Worm (Caenorhabditis elegans): ENCODE results near the gene clec-213.

clec-213 gene

DNA sequence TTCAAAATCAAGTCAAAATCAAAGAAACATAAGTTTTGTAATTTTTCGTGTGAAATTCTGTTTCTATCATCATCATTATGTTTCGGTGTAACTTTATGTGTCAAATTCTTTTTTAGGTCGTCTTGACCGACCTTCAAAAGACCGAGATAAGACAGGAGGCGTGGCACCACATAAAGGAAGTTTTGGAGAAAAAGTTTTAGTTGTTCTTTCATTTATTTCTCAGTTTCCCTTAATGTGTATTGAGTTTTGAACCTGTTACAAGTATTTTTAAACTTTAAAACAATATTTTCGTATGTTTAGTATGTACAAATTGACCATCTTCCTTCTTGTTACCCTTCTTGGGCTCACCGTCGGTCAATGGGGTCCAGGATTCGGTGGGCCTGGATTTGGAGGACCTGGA, 19.7 kb downstream of the clec-213 start, which contains the start of gene grsp-4:
Gene grsp-4, plus strand, starts transcription at position 301 of the 400 bp plus-strand sequence.
- TF ChIP-seq skn-1 (tag; optimal IDR thresholded peaks at IDR 0.05): no peak
- TF ChIP-seq pqm-1 (tag; optimal IDR thresholded peaks at IDR 0.05): no peak
- TF ChIP-seq unc-39 (tag; optimal IDR thresholded peaks at IDR 0.05): no peak
- no peak for TF ChIP-seq lsy-12 (tag; optimal IDR thresholded peaks at IDR 0.05)
- no peak for TF ChIP-seq ZK546.5 (tag; optimal IDR thresholded peaks at IDR 0.05)
- TF ChIP-seq nhr-11 (tag; optimal IDR thresholded peaks at IDR 0.05): no peak
- TF ChIP-seq ama-1 (optimal IDR thresholded peaks at IDR 0.05): no peak
- TF ChIP-seq egl-27 (tag; optimal IDR thresholded peaks at IDR 0.05): no peak
- TF ChIP-seq unc-62 (GFP tag; optimal IDR thresholded peaks at IDR 0.05): no peak
- no peak for TF ChIP-seq nhr-23 (tag; optimal IDR thresholded peaks at IDR 0.05)
- TF ChIP-seq jun-1 (tag; optimal IDR thresholded peaks at IDR 0.05): no peak
- TF ChIP-seq R02D3.7 (tag; optimal IDR thresholded peaks at IDR 0.05): no peak
- no peak for TF ChIP-seq lin-39 (tag; optimal IDR thresholded peaks at IDR 0.05)
- no peak for TF ChIP-seq pha-4 (tag; optimal IDR thresholded peaks at IDR 0.05)
- no peak for TF ChIP-seq fkh-10 (GFP tag; optimal IDR thresholded peaks at IDR 0.05)
- TF ChIP-seq mml-1 (tag; optimal IDR thresholded peaks at IDR 0.05): no peak

DNA sequence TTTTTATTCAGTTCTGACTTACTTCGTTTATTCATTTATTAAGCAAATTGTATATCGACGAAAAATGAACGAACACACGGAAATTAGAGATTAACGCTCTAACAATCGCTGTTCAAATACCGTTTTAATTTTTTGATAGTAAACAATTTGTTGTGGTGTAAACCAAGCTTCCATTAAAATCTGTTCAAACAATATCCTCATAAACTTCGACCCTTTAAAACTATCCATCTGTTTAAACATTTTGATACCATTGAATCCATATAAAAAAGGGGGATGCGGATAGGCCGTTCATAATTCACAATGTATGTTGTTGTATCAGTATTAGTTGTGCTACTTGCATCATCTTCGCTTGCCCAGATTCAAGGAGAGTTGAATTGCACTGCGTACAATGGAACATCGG, 21.6 kb downstream of the clec-213 start, which contains the start of gene F07C4.6:
Gene F07C4.6, plus strand, starts transcription at position 301 of the 400 bp plus-strand sequence.
- TF ChIP-seq fos-1 (tag; optimal IDR thresholded peaks at IDR 0.05): no peak
- no peak for TF ChIP-seq sea-2 (GFP tag; optimal IDR thresholded peaks at IDR 0.05)
- TF ChIP-seq pha-4 (tag; optimal IDR thresholded peaks at IDR 0.05): no peak
- TF ChIP-seq nhr-67 (tag; optimal IDR thresholded peaks at IDR 0.05): no peak
- TF ChIP-seq nhr-77 (tag; optimal IDR thresholded peaks at IDR 0.05): no peak
- TF ChIP-seq fkh-10 (GFP tag; optimal IDR thresholded peaks at IDR 0.05): no peak
- TF ChIP-seq ama-1 (optimal IDR thresholded peaks at IDR 0.05): no peak
- TF ChIP-seq R02D3.7 (tag; optimal IDR thresholded peaks at IDR 0.05): no peak
- TF ChIP-seq nhr-12 (tag; optimal IDR thresholded peaks at IDR 0.05): no peak
- TF ChIP-seq ZK546.5 (tag; optimal IDR thresholded peaks at IDR 0.05): no peak

DNA sequence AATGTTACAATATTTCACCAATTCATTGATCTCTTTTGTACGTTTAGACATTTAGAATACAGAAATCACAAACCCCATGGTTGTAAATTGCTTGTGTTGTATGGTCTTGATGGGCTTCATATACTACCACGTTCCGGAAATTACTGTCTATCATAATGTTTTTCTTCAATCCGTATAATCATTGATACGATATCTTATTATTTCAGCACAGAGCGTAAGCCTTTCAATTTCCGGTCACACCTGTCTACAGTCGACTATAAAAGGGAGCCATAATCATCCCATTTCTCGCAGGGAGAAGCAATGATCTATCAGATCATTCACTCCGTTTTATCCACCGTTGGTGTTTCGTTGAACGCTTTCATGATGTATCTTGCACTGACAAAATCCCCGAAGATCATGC, 24.5 kb downstream of the clec-213 start, which contains the start of gene srd-30:
Gene srd-30, plus strand, starts transcription at position 301 of the 400 bp plus-strand sequence.
- TF ChIP-seq ZK546.5 (tag; optimal IDR thresholded peaks at IDR 0.05) (no peak), aly-2 (tag; optimal IDR thresholded peaks at IDR 0.05) (no peak), nhr-77 (tag; optimal IDR thresholded peaks at IDR 0.05) (no peak), ztf-4 (tag; optimal IDR thresholded peaks at IDR 0.05) (no peak), nhr-12 (tag; optimal IDR thresholded peaks at IDR 0.05) (no peak), elt-1 (tag; optimal IDR thresholded peaks at IDR 0.05) (no peak)

DNA sequence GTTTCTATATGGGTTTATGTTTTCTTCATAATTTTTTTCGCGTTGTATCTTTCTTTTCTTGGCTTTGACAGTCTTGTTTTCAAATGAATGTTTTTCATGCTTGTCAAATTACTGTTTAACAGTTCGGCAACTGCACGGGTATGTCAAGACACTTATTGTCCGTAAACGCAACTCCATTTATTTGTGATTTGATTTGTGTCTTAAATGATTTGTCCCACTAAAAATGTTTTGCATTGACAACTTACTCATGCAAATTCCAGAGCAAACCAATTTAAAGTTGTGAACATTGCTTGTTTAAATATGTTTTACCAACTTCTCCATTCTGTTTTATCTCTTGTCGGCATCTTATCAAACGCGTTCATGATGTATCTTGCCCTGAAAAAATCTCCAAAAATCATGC, 26.8 kb downstream of the clec-213 start, which contains the start of gene srd-25:
Gene srd-25, plus strand, starts transcription at position 301 of the 400 bp plus-strand sequence.
- TF ChIP-seq nhr-11 (tag; optimal IDR thresholded peaks at IDR 0.05) (no peak), nhr-28 (tag; optimal IDR thresholded peaks at IDR 0.05) (no peak), fkh-2 (tag; optimal IDR thresholded peaks at IDR 0.05) (no peak), zag-1 (tag; optimal IDR thresholded peaks at IDR 0.05) (no peak), egl-27 (tag; optimal IDR thresholded peaks at IDR 0.05) (no peak), ama-1 (optimal IDR thresholded peaks at IDR 0.05) (no peak), fos-1 (tag; optimal IDR thresholded peaks at IDR 0.05) (no peak), eor-1 (tag; optimal IDR thresholded peaks at IDR 0.05) (no peak)

DNA sequence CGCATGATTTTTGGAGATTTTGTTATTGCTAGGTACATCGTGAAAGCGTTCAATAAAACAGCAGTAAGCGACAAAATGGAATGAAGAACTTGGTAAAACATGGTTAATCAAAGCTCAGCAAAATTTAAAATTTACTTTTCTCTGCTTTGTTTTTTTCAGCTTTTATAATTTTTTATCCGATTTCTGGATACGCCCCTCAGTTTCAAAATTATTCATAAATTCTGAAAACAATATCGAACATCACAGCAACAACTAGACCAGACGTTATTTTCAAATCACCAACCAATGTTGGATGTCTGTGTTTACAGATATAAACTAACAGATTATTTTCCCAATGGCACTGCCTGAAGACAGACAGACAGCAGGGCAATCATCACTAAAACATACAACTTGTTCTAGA, 29.7 kb downstream of the clec-213 start, which contains the start of gene srd-31:
Gene srd-31, minus strand, starts transcription at position 101 of the 400 bp plus-strand sequence.
- TF ChIP-seq skn-1 (tag; optimal IDR thresholded peaks at IDR 0.05) (no peak), ztf-11 (tag; optimal IDR thresholded peaks at IDR 0.05) (no peak), sea-2 (GFP tag; optimal IDR thresholded peaks at IDR 0.05) (no peak), mml-1 (tag; optimal IDR thresholded peaks at IDR 0.05) (no peak)

DNA sequence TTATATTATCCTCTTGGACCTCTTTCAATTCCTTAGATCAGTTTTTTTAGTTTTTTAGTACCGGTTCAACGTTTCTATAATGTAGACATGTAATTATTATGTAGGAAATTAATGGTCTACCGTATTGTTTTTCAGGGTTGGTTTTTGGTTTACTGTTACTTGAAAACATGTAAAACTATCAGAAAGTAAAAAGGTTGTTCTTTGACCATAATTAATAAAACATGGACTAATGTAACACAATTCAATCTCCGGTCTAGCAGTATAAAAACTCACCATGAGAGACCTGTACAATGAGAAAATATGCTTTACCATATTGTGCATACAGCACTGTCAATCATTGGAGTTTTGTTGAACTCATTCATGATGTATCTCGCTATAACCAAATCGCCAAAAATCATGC, 30.5 kb downstream of the clec-213 start, which contains the start of gene srd-29:
Gene srd-29, plus strand, starts transcription at position 301 of the 400 bp plus-strand sequence.
- TF ChIP-seq daf-12 (tag; optimal IDR thresholded peaks at IDR 0.05) (no peak), jun-1 (tag; optimal IDR thresholded peaks at IDR 0.05) (no peak), mdl-1 (tag; optimal IDR thresholded peaks at IDR 0.05) (no peak), nhr-28 (tag; optimal IDR thresholded peaks at IDR 0.05) (no peak), fkh-10 (GFP tag; optimal IDR thresholded peaks at IDR 0.05) (no peak), ceh-82 (tag; optimal IDR thresholded peaks at IDR 0.05) (no peak), sea-2 (GFP tag; optimal IDR thresholded peaks at IDR 0.05) (no peak), zag-1 (tag; optimal IDR thresholded peaks at IDR 0.05) (no peak), nhr-76 (tag; optimal IDR thresholded peaks at IDR 0.05) (no peak), nhr-12 (tag; optimal IDR thresholded peaks at IDR 0.05) (no peak), ama-1 (optimal IDR thresholded peaks at IDR 0.05) (no peak), nhr-77 (tag; optimal IDR thresholded peaks at IDR 0.05) (no peak), lin-39 (tag; optimal IDR thresholded peaks at IDR 0.05) (no peak), nhr-67 (tag; optimal IDR thresholded peaks at IDR 0.05) (no peak), egl-5 (tag; optimal IDR thresholded peaks at IDR 0.05) (no peak), elt-1 (tag; optimal IDR thresholded peaks at IDR 0.05) (no peak), nfya-1 (tag; optimal IDR thresholded peaks at IDR 0.05; ENCODE audit: insufficient read depth) (no peak), ceh-9 (tag; optimal IDR thresholded peaks at IDR 0.05) (no peak)
